Fruit fly (Drosophila melanogaster) S2 (cell line): ENCODE results near the gene CG42688.

Experiments
- CG8478 ChIP-seq: fragments of >200 bp; optimal IDR thresholded peaks from 2 replicates; lab custom pipeline; 2018
- CTCF ChIP-seq, 2 experiments: fragments of >200 bp; optimal IDR thresholded peaks; 2 replicates each; lab custom pipeline; 2018

DNA sequence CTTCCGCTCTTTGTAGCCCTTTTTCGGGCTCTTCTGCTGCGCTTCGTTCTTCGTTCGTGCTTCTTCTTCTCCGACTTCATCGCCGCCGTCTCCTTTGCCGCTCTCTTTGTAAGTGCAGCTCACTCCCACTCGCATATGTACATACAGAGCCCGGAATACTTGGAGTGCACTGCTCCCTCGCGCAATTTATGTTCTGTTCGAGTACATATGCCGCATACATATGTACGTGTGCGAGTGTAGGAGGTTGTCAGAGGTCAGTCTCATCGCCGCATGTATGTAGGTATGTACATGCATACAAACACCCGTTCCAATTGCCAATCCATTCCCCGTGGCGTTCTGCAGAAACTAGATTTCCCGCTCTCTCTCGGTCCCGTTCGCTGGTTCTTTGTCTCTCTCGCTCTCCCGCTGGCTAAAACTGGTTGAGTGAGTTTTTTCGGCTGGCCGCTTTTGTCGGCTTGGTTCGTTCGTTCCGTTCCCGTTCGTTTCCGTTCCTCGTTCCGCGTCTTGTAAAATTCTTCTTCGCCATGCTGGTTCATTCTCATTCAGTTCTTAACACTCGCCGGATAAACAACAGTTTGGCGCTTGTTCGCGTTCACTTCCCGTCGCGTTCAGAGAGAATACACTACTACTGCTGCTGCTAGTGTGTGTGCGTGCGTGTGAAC, 24.5 kb downstream of the CG42688 start:
- TF ChIP-seq CG8478 (lab: Kevin White, UChicago) (no peak), CTCF (optimal IDR thresholded peaks at IDR 0.05; lab: Kevin White, UChicago) (no peak)
